Worm (Caenorhabditis elegans) whole organism, L1 larva: ENCODE results near the gene R13A1.3.

Source experiments
- F16B12.6 ChIP-seq: fragments of 150-350 bp; optimal IDR thresholded peaks from 2 replicates; lab custom pipeline; 2014; ENCODE audit warnings: missing biosample characterization, missing genetic modification characterization
- ceh-82 ChIP-seq, 3 experiments: fragments of 150-350 bp in 1 of 3; sonication (generic microtip) in 2 of 3; optimal IDR thresholded peaks; 2 replicates each; lab custom pipeline; 2014 to 2017; ENCODE audit warnings: missing biosample characterization in 3 of 3, missing genetic modification characterization in 3 of 3
- ces-1 ChIP-seq: fragments of 150-350 bp; optimal IDR thresholded peaks from 2 replicates; lab custom pipeline; 2014; ENCODE audit warnings: missing biosample characterization, missing genetic modification reagents, missing genetic modification characterization
- dpl-1 ChIP-seq, 3 experiments: fragments of 150-350 bp in 2 of 3; sonication (generic microtip) in 1 of 3; optimal IDR thresholded peaks; 2 replicates each; lab custom pipeline; 2014 to 2017; ENCODE audit warnings: missing biosample characterization in 3 of 3, missing genetic modification characterization in 3 of 3, missing genetic modification reagents in 3 of 3
- lin-35 ChIP-seq, 2 experiments: fragments of 150-350 bp; optimal IDR thresholded peaks; 2 replicates each; lab custom pipeline; 2014; ENCODE audit warnings: missing biosample characterization in 2 of 2, missing genetic modification characterization in 2 of 2, missing genetic modification reagents in 2 of 2
- mep-1 ChIP-seq: fragments of 150-350 bp; optimal IDR thresholded peaks from 2 replicates; lab custom pipeline; 2014; ENCODE audit warnings: missing biosample characterization, missing genetic modification characterization
- nhr-11 ChIP-seq: fragments of 150-350 bp; optimal IDR thresholded peaks from 2 replicates; lab custom pipeline; 2014; ENCODE audit warnings: missing biosample characterization, missing genetic modification characterization
- nhr-20 ChIP-seq: sonication (generic microtip); optimal IDR thresholded peaks from 2 replicates; lab custom pipeline; 2016; ENCODE audit warnings: mild to moderate bottlenecking, missing genetic modification characterization, missing compliant biosample characterization

DNA sequence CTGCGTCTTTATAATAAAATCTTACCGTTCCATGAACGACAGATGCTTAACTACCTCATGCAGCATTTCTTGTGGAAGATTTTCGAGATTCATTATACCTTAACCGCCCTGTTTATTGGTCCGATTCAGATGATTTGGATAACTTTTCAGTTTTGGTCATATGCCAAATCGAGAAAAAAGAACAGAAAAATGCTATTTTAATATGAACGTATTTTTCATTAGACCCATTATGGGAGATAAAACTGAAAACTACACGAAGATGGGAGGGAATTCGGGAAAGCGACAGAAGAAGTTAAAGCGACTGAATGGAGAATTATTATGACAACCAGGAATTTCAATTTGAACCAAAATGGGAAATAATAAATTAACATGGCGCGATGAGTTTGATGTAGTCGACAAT lies 23.3 kb downstream of the R13A1.3 start, which contains the start of gene R13A1.10:
- TF ChIP-seq ces-1 (GFP tag; lab: Kevin White, UChicago) (no peak), mep-1 (tag; lab: Kevin White, UChicago) (no peak), nhr-20 (tag; lab: Kevin White, UChicago) (no peak), lin-35 (GFP tag; optimal IDR thresholded peaks at IDR 0.05; lab: Kevin White, UChicago) (no peak), F16B12.6 (tag; lab: Kevin White, UChicago) (no peak), ceh-82 (tag; optimal IDR thresholded peaks at IDR 0.05; lab: Kevin White, UChicago) (no peak), nhr-11 (tag; lab: Kevin White, UChicago) (no peak), dpl-1 (GFP tag; optimal IDR thresholded peaks at IDR 0.05; lab: Kevin White, UChicago) (no peak)
